Worm (Caenorhabditis elegans) whole organism, early embryonic: Measurements from ENCODE around the gene bli-5.

Experiments used
- ceh-36 ChIP-seq: sonication (generic microtip); optimal IDR thresholded peaks from 2 replicates; lab custom pipeline; 2016; ENCODE audit warnings: missing genetic modification characterization, inconsistent platforms, missing compliant biosample characterization
- hnd-1 ChIP-seq: sonication (generic microtip); optimal IDR thresholded peaks from 2 replicates; lab custom pipeline; 2016; ENCODE audit warnings: missing genetic modification characterization, missing compliant biosample characterization
- tbx-37 ChIP-seq: fragments of 200-800 bp; sonication (Bioruptor generic); conservative IDR thresholded peaks from 2 replicates; pipeline ENCODE4 v1.3.6; 2022; ENCODE audit warnings: missing genetic modification reagents, missing genetic modification characterization, missing compliant biosample characterization

- TF ChIP-seq tbx-37 (GFP tag; lab: Robert Waterston, UW) (no peak), hnd-1 (no peak), ceh-36 (tag; lab: Kevin White, UChicago) (no peak)
Measured at ce11 chrIII:13435570-13435969, 6.0 kb upstream of the bli-5 start, which contains the start of gene F45G2.8.
